Worm (Caenorhabditis elegans) whole organism, L2 larva: ENCODE results near the gene srh-223.

ENCODE experiments used
- C34F6.9 ChIP-seq: fragments of 150-350 bp; optimal IDR thresholded peaks from 2 replicates; lab custom pipeline; 2014; ENCODE audit warnings: missing biosample characterization, missing genetic modification characterization
- F13H6.1 ChIP-seq: sonication (generic microtip); optimal IDR thresholded peaks from 2 replicates; lab custom pipeline; 2016; ENCODE audit warnings: missing genetic modification characterization, missing compliant biosample characterization
- R02D3.7 ChIP-seq: fragments of 150-350 bp; optimal IDR thresholded peaks from 2 replicates; lab custom pipeline; 2014; ENCODE audit warnings: missing biosample characterization, missing genetic modification characterization
- Y55F3AM.14 ChIP-seq: fragments of 200-800 bp; sonication (Bioruptor generic); optimal IDR thresholded peaks from 2 replicates; lab custom pipeline; 2018; ENCODE audit warnings: mild to moderate bottlenecking, missing genetic modification characterization, missing compliant biosample characterization
- ZK546.5 ChIP-seq: sonication (generic microtip); optimal IDR thresholded peaks from 2 replicates; lab custom pipeline; 2017; ENCODE audit warnings: missing biosample characterization, missing genetic modification characterization
- alr-1 ChIP-seq: fragments of 150-350 bp; optimal IDR thresholded peaks from 2 replicates; lab custom pipeline; 2014; ENCODE audit warnings: missing biosample characterization, missing genetic modification characterization
- aly-2 ChIP-seq: fragments of 150-350 bp; optimal IDR thresholded peaks from 2 replicates; lab custom pipeline; 2014; ENCODE audit warnings: missing biosample characterization, missing genetic modification characterization
- ama-1 ChIP-seq: fragments of 150-350 bp; optimal IDR thresholded peaks from 2 replicates; lab custom pipeline; 2018; ENCODE audit warnings: inconsistent platforms
- blmp-1 ChIP-seq: sonication (generic microtip); optimal IDR thresholded peaks from 2 replicates; lab custom pipeline; 2017; ENCODE audit warnings: missing genetic modification characterization, mild to moderate bottlenecking, missing compliant biosample characterization, antibody characterized with exemption, moderate library complexity; ENCODE audit not compliant: insufficient read depth
- ceh-16 ChIP-seq: fragments of 150-350 bp; optimal IDR thresholded peaks from 2 replicates; lab custom pipeline; 2014; ENCODE audit warnings: missing biosample characterization, missing genetic modification characterization
- ceh-82 ChIP-seq: fragments of 150-350 bp; optimal IDR thresholded peaks from 2 replicates; lab custom pipeline; 2014; ENCODE audit warnings: missing biosample characterization, missing genetic modification characterization
- crh-2 ChIP-seq: sonication (generic microtip); optimal IDR thresholded peaks from 2 replicates; lab custom pipeline; 2017; ENCODE audit warnings: missing biosample characterization, missing genetic modification characterization
- dmd-4 ChIP-seq: sonication (generic microtip); optimal IDR thresholded peaks from 2 replicates; lab custom pipeline; 2017; ENCODE audit warnings: missing biosample characterization, missing genetic modification characterization
- egl-27 ChIP-seq: sonication (generic microtip); optimal IDR thresholded peaks from 3 replicates; lab custom pipeline; 2017; ENCODE audit warnings: missing biosample characterization, missing genetic modification reagents, missing genetic modification characterization
- elt-1 ChIP-seq: fragments of 150-350 bp; optimal IDR thresholded peaks from 2 replicates; lab custom pipeline; 2014; ENCODE audit warnings: missing biosample characterization, missing genetic modification characterization
- elt-3 ChIP-seq: sonication (generic microtip); optimal IDR thresholded peaks from 2 replicates; lab custom pipeline; 2017; ENCODE audit warnings: missing biosample characterization, missing genetic modification characterization
- fos-1 ChIP-seq: fragments of 150-350 bp; optimal IDR thresholded peaks from 2 replicates; lab custom pipeline; 2014; ENCODE audit warnings: missing biosample characterization, missing genetic modification characterization
- gmeb-1 ChIP-seq: fragments of 150-350 bp; optimal IDR thresholded peaks from 2 replicates; lab custom pipeline; 2014; ENCODE audit warnings: missing biosample characterization, missing genetic modification characterization
- lin-11 ChIP-seq: fragments of 150-350 bp; sonication (generic microtip); optimal IDR thresholded peaks from 2 replicates; lab custom pipeline; 2014; ENCODE audit warnings: missing biosample characterization, missing genetic modification characterization, inconsistent platforms, mixed read lengths
- lin-13 ChIP-seq: fragments of 150-350 bp; optimal IDR thresholded peaks from 2 replicates; lab custom pipeline; 2014; ENCODE audit warnings: missing biosample characterization, missing genetic modification reagents, missing genetic modification characterization
- lin-39 ChIP-seq: fragments of 150-350 bp; optimal IDR thresholded peaks from 2 replicates; lab custom pipeline; 2014; ENCODE audit warnings: missing biosample characterization, missing genetic modification reagents, missing genetic modification characterization
- lsy-2 ChIP-seq, 2 experiments: fragments of 150-350 bp in 1 of 2; sonication (generic microtip) in 1 of 2; optimal IDR thresholded peaks; 2 replicates each; lab custom pipeline; 2014 to 2017; ENCODE audit warnings: missing biosample characterization in 2 of 2, missing genetic modification characterization in 2 of 2
- mab-5 ChIP-seq: fragments of 150-350 bp; optimal IDR thresholded peaks from 2 replicates; lab custom pipeline; 2014; ENCODE audit warnings: missing biosample characterization, missing genetic modification characterization
- mbf-1 ChIP-seq: sonication (generic microtip); optimal IDR thresholded peaks from 2 replicates; lab custom pipeline; 2017; ENCODE audit warnings: missing biosample characterization, missing genetic modification characterization
- mdl-1 ChIP-seq, 2 experiments: fragments of 150-350 bp in 1 of 2; sonication (generic microtip) in 1 of 2; optimal IDR thresholded peaks; 2 replicates each; lab custom pipeline; 2017; ENCODE audit warnings: missing biosample characterization in 2 of 2, missing genetic modification characterization in 2 of 2
- nhr-10 ChIP-seq: sonication (generic microtip); optimal IDR thresholded peaks from 2 replicates; lab custom pipeline; 2017; ENCODE audit warnings: missing biosample characterization, missing genetic modification characterization
- nhr-11 ChIP-seq: fragments of 150-350 bp; optimal IDR thresholded peaks from 2 replicates; lab custom pipeline; 2014; ENCODE audit warnings: missing biosample characterization, missing genetic modification characterization
- nhr-12 ChIP-seq: fragments of 150-350 bp; optimal IDR thresholded peaks from 2 replicates; lab custom pipeline; 2014; ENCODE audit warnings: missing biosample characterization, missing genetic modification characterization
- nhr-129 ChIP-seq: fragments of 150-350 bp; optimal IDR thresholded peaks from 2 replicates; lab custom pipeline; 2014; ENCODE audit warnings: missing biosample characterization, missing genetic modification characterization
- nhr-21 ChIP-seq: fragments of 150-350 bp; optimal IDR thresholded peaks from 2 replicates; lab custom pipeline; 2014; ENCODE audit warnings: missing biosample characterization, missing genetic modification characterization
- nhr-23 ChIP-seq: fragments of 150-350 bp; optimal IDR thresholded peaks from 2 replicates; lab custom pipeline; 2014; ENCODE audit warnings: missing biosample characterization, missing genetic modification reagents, missing genetic modification characterization
- nhr-237 ChIP-seq: fragments of 150-350 bp; optimal IDR thresholded peaks from 2 replicates; lab custom pipeline; 2014; ENCODE audit warnings: missing biosample characterization, missing genetic modification characterization
- nhr-25 ChIP-seq: fragments of 150-350 bp; sonication (generic microtip); optimal IDR thresholded peaks from 3 replicates; lab custom pipeline; 2014; ENCODE audit warnings: missing biosample characterization, missing genetic modification characterization
- nhr-6 ChIP-seq: fragments of 150-350 bp; optimal IDR thresholded peaks from 2 replicates; lab custom pipeline; 2014; ENCODE audit warnings: missing biosample characterization, missing genetic modification characterization
- nhr-77 ChIP-seq: fragments of 150-350 bp; optimal IDR thresholded peaks from 2 replicates; lab custom pipeline; 2014; ENCODE audit warnings: missing biosample characterization, missing genetic modification characterization
- peb-1 ChIP-seq: fragments of 150-350 bp; optimal IDR thresholded peaks from 2 replicates; lab custom pipeline; 2014; ENCODE audit warnings: missing biosample characterization, missing genetic modification characterization
- sem-4 ChIP-seq: fragments of 150-350 bp; optimal IDR thresholded peaks from 2 replicates; lab custom pipeline; 2014; ENCODE audit warnings: missing biosample characterization, missing genetic modification reagents, missing genetic modification characterization
- skn-1 ChIP-seq: sonication (generic microtip); optimal IDR thresholded peaks from 2 replicates; lab custom pipeline; 2017; ENCODE audit warnings: missing biosample characterization, missing genetic modification characterization
- sma-3 ChIP-seq: sonication (generic microtip); optimal IDR thresholded peaks from 2 replicates; lab custom pipeline; 2016; ENCODE audit warnings: missing genetic modification reagents, missing genetic modification characterization, missing compliant biosample characterization
- sma-9 ChIP-seq, 2 experiments: fragments of 150-350 bp in 1 of 2; sonication (generic microtip) in 1 of 2; optimal IDR thresholded peaks; 2 replicates each; lab custom pipeline; 2014 to 2016; ENCODE audit warnings: missing genetic modification characterization in 2 of 2, mild to moderate bottlenecking in 1 of 2, missing biosample characterization in 1 of 2, missing compliant biosample characterization in 1 of 2, missing genetic modification reagents in 1 of 2, moderate library complexity in 1 of 2
- snpc-4 ChIP-seq: fragments of 150-350 bp; optimal IDR thresholded peaks from 2 replicates; lab custom pipeline; 2014; ENCODE audit warnings: missing biosample characterization, missing genetic modification characterization
- unc-39 ChIP-seq: fragments of 150-350 bp; optimal IDR thresholded peaks from 2 replicates; lab custom pipeline; 2014; ENCODE audit warnings: missing biosample characterization, missing genetic modification characterization
- unc-55 ChIP-seq: fragments of 150-350 bp; sonication (generic microtip); optimal IDR thresholded peaks from 3 replicates; lab custom pipeline; 2014; ENCODE audit warnings: missing biosample characterization, missing genetic modification reagents, missing genetic modification characterization
- unc-62 ChIP-seq: fragments of 150-350 bp; optimal IDR thresholded peaks from 2 replicates; lab custom pipeline; 2014; ENCODE audit warnings: missing biosample characterization, missing genetic modification reagents, missing genetic modification characterization
- zag-1 ChIP-seq: fragments of 150-350 bp; optimal IDR thresholded peaks from 2 replicates; lab custom pipeline; 2014; ENCODE audit warnings: missing biosample characterization, missing genetic modification characterization
- ztf-1 ChIP-seq: fragments of 200-800 bp; sonication (Bioruptor generic); conservative IDR thresholded peaks from 2 replicates; pipeline ENCODE4 v1.3.6; 2022; ENCODE audit warnings: missing genetic modification characterization, missing compliant biosample characterization
- ztf-11 ChIP-seq: sonication (generic microtip); optimal IDR thresholded peaks from 2 replicates; lab custom pipeline; 2017; ENCODE audit warnings: missing biosample characterization, missing genetic modification characterization
- ztf-4 ChIP-seq: fragments of 150-350 bp; optimal IDR thresholded peaks from 2 replicates; lab custom pipeline; 2014; ENCODE audit warnings: missing biosample characterization, missing genetic modification characterization

The srh-223 gene

ce11 chrIV:4019836-4020235, 38.1 kb downstream of the srh-223 start:
- TF ChIP-seq elt-1 (tag; lab: Kevin White, UChicago): no peak
- TF ChIP-seq crh-2 (tag; lab: Kevin White, UChicago): peak; percentile 61
- TF ChIP-seq blmp-1 (tag; lab: Kevin White, UChicago): peak; percentile 81
- no peak for TF ChIP-seq unc-39
- TF ChIP-seq nhr-25 (tag; lab: Kevin White, UChicago): peak; percentile 25
- peak; percentile 49 to 86 for TF ChIP-seq mdl-1 (tag; optimal IDR thresholded peaks at IDR 0.05; lab: Kevin White, UChicago)
- TF ChIP-seq nhr-237: no peak
- TF ChIP-seq ceh-82 (tag; lab: Kevin White, UChicago): no peak
- no peak for TF ChIP-seq peb-1 (tag; lab: Kevin White, UChicago)
- TF ChIP-seq lin-11 (tag; lab: Kevin White, UChicago): peak; percentile 40
- no peak for TF ChIP-seq nhr-12 (tag; lab: Kevin White, UChicago)
- peak; percentile 21 for TF ChIP-seq snpc-4
- TF ChIP-seq nhr-10 (tag; lab: Kevin White, UChicago): no peak
- no peak for TF ChIP-seq ztf-1 (GFP tag; lab: Robert Waterston, UW)
- no peak for TF ChIP-seq ZK546.5 (tag; lab: Kevin White, UChicago)
- TF ChIP-seq sma-3 (GFP tag; lab: Kevin White, UChicago): peak; percentile 25
- TF ChIP-seq C34F6.9 (tag; lab: Kevin White, UChicago): peak; percentile 80
- no peak for TF ChIP-seq aly-2 (tag; lab: Kevin White, UChicago)
- TF ChIP-seq R02D3.7 (tag; lab: Kevin White, UChicago): no peak
- TF ChIP-seq elt-3 (tag; lab: Kevin White, UChicago): no peak
- TF ChIP-seq mab-5 (tag; lab: Kevin White, UChicago): peak; percentile 69
- peak in 1 of 2 experiments; percentile 80 for TF ChIP-seq lsy-2 (tag; optimal IDR thresholded peaks at IDR 0.05; lab: Kevin White, UChicago)
- peak; percentile 85 for TF ChIP-seq unc-55 (GFP tag; lab: Kevin White, UChicago)
- peak; percentile 41 for TF ChIP-seq Y55F3AM.14 (GFP tag; lab: Kevin White, UChicago)
- no peak for TF ChIP-seq dmd-4 (tag; lab: Kevin White, UChicago)
- TF ChIP-seq lin-13 (GFP tag; lab: Kevin White, UChicago): peak; percentile 21
- peak; percentile 87 for TF ChIP-seq sma-9 (GFP tag; optimal IDR thresholded peaks at IDR 0.05; lab: Kevin White, UChicago)
- no peak for TF ChIP-seq sma-9 (tag; optimal IDR thresholded peaks at IDR 0.05; lab: Kevin White, UChicago)
- no peak for TF ChIP-seq ceh-16 (tag; lab: Kevin White, UChicago)
- peak; percentile 90 for TF ChIP-seq F13H6.1 (tag; lab: Kevin White, UChicago)
- TF ChIP-seq nhr-23: no peak
- peak; percentile 62 for TF ChIP-seq egl-27 (tag; lab: Kevin White, UChicago)
- peak; percentile 92 for TF ChIP-seq nhr-129 (tag; lab: Kevin White, UChicago)
- peak; percentile 25 for TF ChIP-seq gmeb-1 (tag; lab: Kevin White, UChicago)
- TF ChIP-seq ama-1 (lab: Kevin White, UChicago): no peak
- TF ChIP-seq lin-39 (tag; lab: Kevin White, UChicago): no peak
- TF ChIP-seq nhr-6 (tag; lab: Kevin White, UChicago): peak; percentile 52
- no peak for TF ChIP-seq ztf-4
- TF ChIP-seq sem-4: peak; percentile 63
- no peak for TF ChIP-seq ztf-11 (tag; lab: Kevin White, UChicago)
- no peak for TF ChIP-seq alr-1 (tag; lab: Kevin White, UChicago)
- TF ChIP-seq mbf-1: no peak
- no peak for TF ChIP-seq unc-62 (GFP tag; lab: Kevin White, UChicago)
- TF ChIP-seq zag-1 (tag; lab: Kevin White, UChicago): peak; percentile 73
- TF ChIP-seq nhr-77 (tag; lab: Kevin White, UChicago): no peak
- no peak for TF ChIP-seq skn-1 (tag; lab: Kevin White, UChicago)
- peak; percentile 68 for TF ChIP-seq fos-1 (tag; lab: Kevin White, UChicago)
- no peak for TF ChIP-seq nhr-21 (tag; lab: Kevin White, UChicago)
- TF ChIP-seq nhr-11 (tag; lab: Kevin White, UChicago): no peak
